Fruit fly (Drosophila melanogaster) whole organism, embryonic: Measurements from ENCODE around the gene bun.
A peak's percentile ranks its signal among the peaks of the same experiment; 100 is the strongest.

Experiments
- Abd-B ChIP-seq: fragments of 200-800 bp; sonication (Bioruptor generic); optimal IDR thresholded peaks from 2 replicates; lab custom pipeline; 2018; ENCODE audit warnings: missing biosample characterization, mild to moderate bottlenecking, missing genetic modification characterization, moderate library complexity
- Atf3 ChIP-seq: fragments of 200-800 bp; sonication (Bioruptor generic); optimal IDR thresholded peaks from 3 replicates; lab custom pipeline; 2016; ENCODE audit warnings: missing biosample characterization, missing genetic modification characterization
- Bgb ChIP-seq: fragments of 200-800 bp; sonication (Bioruptor generic); IDR thresholded peaks from 2 replicates; pipeline ENCODE4 v1.3.6; 2022; ENCODE audit warnings: missing biosample characterization, missing genetic modification characterization; ENCODE audit not compliant: partially characterized antibody
- CG10959 ChIP-seq: fragments of 200-800 bp; sonication (Bioruptor generic); IDR thresholded peaks from 2 replicates; pipeline ENCODE4 v1.3.6; 2022; ENCODE audit warnings: missing biosample characterization, missing genetic modification characterization
- CG11093 ChIP-seq: fragments of 200-800 bp; sonication (Bioruptor generic); IDR thresholded peaks from 3 replicates; pipeline ENCODE4 v1.3.6; 2022; ENCODE audit warnings: missing biosample characterization, missing genetic modification characterization
- CG1602 ChIP-seq: fragments of 200-800 bp; sonication (Bioruptor generic); optimal IDR thresholded peaks from 3 replicates; lab custom pipeline; 2016; ENCODE audit warnings: missing biosample characterization, missing genetic modification characterization
- CG1647 ChIP-seq: fragments of 200-800 bp; sonication (Bioruptor generic); optimal IDR thresholded peaks from 3 replicates; lab custom pipeline; 2016; ENCODE audit warnings: missing biosample characterization, missing genetic modification characterization
- CG16813 ChIP-seq: fragments of 200-800 bp; sonication (Bioruptor generic); IDR thresholded peaks from 3 replicates; pipeline ENCODE4 v1.3.6; 2022; ENCODE audit warnings: missing biosample characterization, missing genetic modification characterization; ENCODE audit not compliant: partially characterized antibody
- CG16863 ChIP-seq: fragments of 200-800 bp; sonication (Bioruptor generic); optimal IDR thresholded peaks from 3 replicates; lab custom pipeline; 2016; ENCODE audit warnings: missing biosample characterization, missing genetic modification characterization
- CG17829 ChIP-seq: fragments of 200-800 bp; optimal IDR thresholded peaks from 2 replicates; lab custom pipeline; 2019; ENCODE audit warnings: missing biosample characterization, mild to moderate bottlenecking, missing genetic modification characterization, moderate library complexity
- CG2116 ChIP-seq: fragments of 200-800 bp; sonication (Bioruptor generic); optimal IDR thresholded peaks from 3 replicates; lab custom pipeline; 2018; ENCODE audit warnings: missing biosample characterization, mild to moderate bottlenecking, missing genetic modification characterization
- CG2712 ChIP-seq: fragments of 200-800 bp; optimal IDR thresholded peaks from 3 replicates; lab custom pipeline; 2019; ENCODE audit warnings: missing biosample characterization, mild to moderate bottlenecking, missing genetic modification characterization, moderate library complexity
- CG2875 ChIP-seq: fragments of 200-800 bp; sonication (Bioruptor generic); optimal IDR thresholded peaks from 2 replicates; lab custom pipeline; 2017; ENCODE audit warnings: missing biosample characterization, mild to moderate bottlenecking, missing genetic modification characterization, missing genetic modification reagents
- CG31388 ChIP-seq: fragments of 200-800 bp; sonication (Bioruptor generic); optimal IDR thresholded peaks from 2 replicates; lab custom pipeline; 2016; ENCODE audit warnings: missing biosample characterization, missing genetic modification characterization
- CG32767 ChIP-seq: fragments of 200-800 bp; sonication (Bioruptor generic); IDR thresholded peaks from 2 replicates; pipeline ENCODE4 v1.3.6; 2022; ENCODE audit warnings: missing biosample characterization, missing genetic modification characterization
- CG3847 ChIP-seq: fragments of 200-800 bp; sonication (Bioruptor generic); IDR thresholded peaks from 2 replicates; pipeline ENCODE4 v1.3.6; 2022; ENCODE audit warnings: missing biosample characterization, missing genetic modification characterization
- CG4617 ChIP-seq: fragments of 200-800 bp; sonication (Bioruptor generic); optimal IDR thresholded peaks from 3 replicates; lab custom pipeline; 2016; ENCODE audit warnings: missing biosample characterization, missing genetic modification characterization, borderline replicate concordance
- CG8089 ChIP-seq: fragments of 200-800 bp; sonication (Bioruptor generic); optimal IDR thresholded peaks from 3 replicates; lab custom pipeline; 2016; ENCODE audit warnings: missing biosample characterization, missing genetic modification characterization
- CG8478 ChIP-seq: fragments of >200 bp; optimal IDR thresholded peaks from 2 replicates; lab custom pipeline; 2018
- CG8924 ChIP-seq: fragments of 200-800 bp; optimal IDR thresholded peaks from 3 replicates; lab custom pipeline; 2019; ENCODE audit warnings: missing biosample characterization, mild to moderate bottlenecking, missing genetic modification characterization, moderate library complexity
- CoRest ChIP-seq: fragments of 200-800 bp; sonication (Bioruptor generic); optimal IDR thresholded peaks from 3 replicates; lab custom pipeline; 2018; ENCODE audit warnings: missing biosample characterization, mild to moderate bottlenecking, missing genetic modification characterization, moderate library complexity
- Dbx ChIP-seq: fragments of 200-800 bp; sonication (Bioruptor generic); IDR thresholded peaks from 3 replicates; pipeline ENCODE4 v1.3.6; 2022; ENCODE audit warnings: missing biosample characterization, missing genetic modification characterization
- Hr51 ChIP-seq, 2 experiments: fragments of 200-800 bp; sonication (Bioruptor generic); optimal IDR thresholded peaks; 2 replicates in 1 of 2; 3 replicates in 1 of 2; lab custom pipeline; 2016 to 2018; ENCODE audit warnings: missing biosample characterization in 2 of 2, missing genetic modification characterization in 2 of 2, mild to moderate bottlenecking in 1 of 2, moderate library complexity in 1 of 2
- MBD-R2 ChIP-seq: fragments of 200-800 bp; sonication (Bioruptor generic); IDR thresholded peaks from 2 replicates; pipeline ENCODE4 v1.3.6; 2022; ENCODE audit warnings: missing biosample characterization, missing genetic modification characterization
- NC2α ChIP-seq: fragments of 200-800 bp; sonication (Bioruptor generic); optimal IDR thresholded peaks from 2 replicates; lab custom pipeline; 2016; ENCODE audit warnings: missing biosample characterization, missing genetic modification characterization
- NC2β ChIP-seq: fragments of 200-800 bp; sonication (Bioruptor generic); optimal IDR thresholded peaks from 2 replicates; lab custom pipeline; 2016; ENCODE audit warnings: missing biosample characterization, missing genetic modification characterization
- Spps ChIP-seq: fragments of 200-800 bp; sonication (Bioruptor generic); optimal IDR thresholded peaks from 2 replicates; lab custom pipeline; 2018; ENCODE audit warnings: missing biosample characterization, mild to moderate bottlenecking, missing genetic modification characterization
- YL-1 ChIP-seq: fragments of 200-800 bp; sonication (Bioruptor generic); optimal IDR thresholded peaks from 3 replicates; lab custom pipeline; 2017; ENCODE audit warnings: missing biosample characterization, mild to moderate bottlenecking, missing genetic modification characterization
- abd-A ChIP-seq: fragments of 200-800 bp; sonication (Bioruptor generic); optimal IDR thresholded peaks from 3 replicates; lab custom pipeline; 2019; ENCODE audit warnings: missing biosample characterization, mild to moderate bottlenecking, missing genetic modification characterization, moderate library complexity
- ac ChIP-seq: fragments of 200-800 bp; sonication (Bioruptor generic); optimal IDR thresholded peaks from 3 replicates; lab custom pipeline; 2017; ENCODE audit warnings: missing biosample characterization, mild to moderate bottlenecking, missing genetic modification characterization
- bbx ChIP-seq: fragments of 200-800 bp; sonication (Bioruptor generic); IDR thresholded peaks from 2 replicates; pipeline ENCODE4 v1.3.6; 2022; ENCODE audit warnings: missing biosample characterization, missing genetic modification characterization; ENCODE audit not compliant: partially characterized antibody
- bigmax ChIP-seq: fragments of 200-800 bp; sonication (Bioruptor generic); optimal IDR thresholded peaks from 2 replicates; lab custom pipeline; 2018; ENCODE audit warnings: missing biosample characterization, mild to moderate bottlenecking, missing genetic modification characterization
- bsh ChIP-seq, 2 experiments: fragments of 200-800 bp; sonication (Bioruptor generic); optimal IDR thresholded peaks; 2 replicates each; lab custom pipeline; 2017 to 2018; ENCODE audit warnings: mild to moderate bottlenecking in 2 of 2, missing biosample characterization in 2 of 2, missing genetic modification characterization in 2 of 2, moderate library complexity in 1 of 2
- cas ChIP-seq: fragments of 200-800 bp; sonication (Bioruptor generic); IDR thresholded peaks from 2 replicates; pipeline ENCODE4 v1.3.6; 2022; ENCODE audit warnings: missing biosample characterization, missing genetic modification characterization
- caup ChIP-seq: fragments of 200-800 bp; sonication (Bioruptor generic); optimal IDR thresholded peaks from 3 replicates; lab custom pipeline; 2017; ENCODE audit warnings: missing biosample characterization, mild to moderate bottlenecking, missing genetic modification characterization, moderate library complexity; ENCODE audit not compliant: severe bottlenecking
- corto ChIP-seq: fragments of 200-800 bp; sonication (Bioruptor generic); optimal IDR thresholded peaks from 2 replicates; lab custom pipeline; 2016; ENCODE audit warnings: missing biosample characterization, mild to moderate bottlenecking, missing genetic modification characterization, moderate library complexity
- crol ChIP-seq: fragments of 200-800 bp; sonication (Bioruptor generic); IDR thresholded peaks from 2 replicates; pipeline ENCODE4 v1.3.6; 2022; ENCODE audit warnings: missing biosample characterization, missing genetic modification characterization
- fd64A ChIP-seq: fragments of 200-800 bp; sonication (Bioruptor generic); optimal IDR thresholded peaks from 3 replicates; lab custom pipeline; 2018; ENCODE audit warnings: missing biosample characterization, mild to moderate bottlenecking, missing genetic modification characterization
- hb ChIP-seq: fragments of 200-800 bp; sonication (Bioruptor generic); IDR thresholded peaks from 3 replicates; pipeline ENCODE4 v1.3.6; 2022; ENCODE audit warnings: missing biosample characterization, missing genetic modification characterization; ENCODE audit not compliant: partially characterized antibody
- her ChIP-seq: fragments of 200-800 bp; sonication (Bioruptor generic); optimal IDR thresholded peaks from 2 replicates; lab custom pipeline; 2016; ENCODE audit warnings: missing biosample characterization, missing genetic modification characterization
- hkb ChIP-seq, 2 experiments: fragments of 200-800 bp in 1 of 2; fragments of >200 bp in 1 of 2; sonication (Bioruptor generic) in 1 of 2; IDR thresholded peaks in 1 of 2; optimal IDR thresholded peaks in 1 of 2; 2 replicates each; pipeline versions ENCODE4 v1.3.6 to Lab custom; 2017 to 2022; ENCODE audit warnings: missing biosample characterization in 1 of 2, missing genetic modification characterization in 1 of 2
- lab ChIP-seq: fragments of 200-800 bp; sonication (Bioruptor generic); optimal IDR thresholded peaks from 3 replicates; lab custom pipeline; 2017; ENCODE audit warnings: missing biosample characterization, missing genetic modification characterization, mild to moderate bottlenecking, moderate library complexity, missing genetic modification reagents
- mam ChIP-seq: fragments of 200-800 bp; sonication (Bioruptor generic); optimal IDR thresholded peaks from 3 replicates; lab custom pipeline; 2016; ENCODE audit warnings: missing biosample characterization, missing genetic modification characterization
- pfk ChIP-seq: fragments of 200-800 bp; sonication (Bioruptor generic); optimal IDR thresholded peaks from 2 replicates; lab custom pipeline; 2018; ENCODE audit warnings: missing biosample characterization, mild to moderate bottlenecking, missing genetic modification characterization, moderate library complexity
- pho ChIP-seq: fragments of 200-800 bp; sonication (Bioruptor generic); optimal IDR thresholded peaks from 2 replicates; lab custom pipeline; 2016; ENCODE audit warnings: missing biosample characterization, missing genetic modification characterization
- row ChIP-seq: fragments of 200-800 bp; sonication (Bioruptor generic); IDR thresholded peaks from 3 replicates; pipeline ENCODE4 v1.3.6; 2022; ENCODE audit warnings: missing biosample characterization, missing genetic modification characterization
- twi ChIP-seq: fragments of 200-800 bp; optimal IDR thresholded peaks from 2 replicates; lab custom pipeline; 2019; ENCODE audit warnings: missing biosample characterization, mild to moderate bottlenecking, missing genetic modification characterization, moderate library complexity
- zfh2 ChIP-seq: fragments of 200-800 bp; sonication (Bioruptor generic); optimal IDR thresholded peaks from 2 replicates; lab custom pipeline; 2016; ENCODE audit warnings: missing biosample characterization, missing genetic modification characterization

The bun gene

DNA sequence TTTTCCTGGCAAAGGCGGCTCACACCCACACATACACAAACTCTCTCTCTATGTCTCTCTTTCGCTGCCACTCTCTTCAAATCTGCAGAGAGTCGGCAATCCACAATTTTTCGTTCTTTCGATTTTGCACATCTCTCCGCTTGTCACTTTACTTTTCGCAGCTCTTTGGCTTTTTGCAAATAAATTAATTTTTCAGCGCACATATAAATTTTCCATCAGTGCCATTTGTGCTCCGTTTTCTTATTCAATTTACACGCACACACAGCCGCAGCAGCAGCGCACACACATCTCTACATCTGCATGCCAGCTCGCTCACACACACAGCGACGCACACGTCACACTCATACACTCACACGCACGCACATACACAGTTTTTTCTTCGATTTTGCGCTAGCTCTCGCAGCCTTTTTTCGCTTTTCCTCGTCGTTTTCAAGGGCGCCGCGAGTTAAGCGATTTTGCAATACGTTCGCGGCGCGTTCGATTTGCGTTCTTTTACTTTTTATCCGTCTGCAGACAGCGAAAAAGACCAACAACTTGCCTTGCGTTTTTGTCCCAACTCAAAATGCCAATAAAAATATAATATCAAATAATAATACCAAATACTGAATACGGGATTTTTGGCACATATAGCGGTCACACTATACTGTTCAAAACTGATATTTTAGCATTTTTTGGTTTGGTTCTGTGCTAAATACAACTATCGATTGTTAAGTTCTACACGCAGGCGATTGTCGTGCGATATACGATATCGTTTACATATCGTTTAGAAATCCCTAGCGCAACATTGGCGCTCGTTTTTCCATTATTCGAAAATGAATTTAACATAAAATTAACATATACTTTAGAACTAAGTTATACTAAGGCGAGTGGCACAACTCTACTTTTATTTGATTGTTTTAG lies at the start of gene bun (continued):
- TF ChIP-seq hb (GFP tag; lab: Robert Waterston, UW) (peak; percentile 99), Bgb (GFP tag; lab: Robert Waterston, UW) (peak; percentile 100), CG2116 (GFP tag; lab: Kevin White, UChicago) (peak; percentile 80), row (GFP tag; lab: Robert Waterston, UW) (peak; percentile 28; the same call in 1 of the 3 replicates), Spps (no peak), CG2712 (peak; percentile 23), CG11093 (no peak), hkb (optimal IDR thresholded peaks at IDR 0.05; lab: Kevin White, UChicago) (no peak), hkb (GFP tag; IDR thresholded peaks at IDR 0.05; lab: Robert Waterston, UW) (no peak), corto (peak; percentile 69), NC2α (GFP tag; lab: Kevin White, UChicago) (no peak), crol (GFP tag; lab: Robert Waterston, UW) (no peak), CG10959 (GFP tag; lab: Robert Waterston, UW) (no peak), CG16863 (no peak), CoRest (peak; percentile 25), NC2β (peak; percentile 47), YL-1 (GFP tag; lab: Kevin White, UChicago) (peak; percentile 3), CG16813 (GFP tag; lab: Robert Waterston, UW) (peak; percentile 100), caup (GFP tag; lab: Kevin White, UChicago) (no peak), CG8924 (peak; percentile 10), bbx (GFP tag; lab: Robert Waterston, UW) (peak; percentile 99), Dbx (GFP tag; lab: Robert Waterston, UW) (peak; percentile 52; the same call in 2 of the 3 replicates), mam (peak; percentile 14), ac (GFP tag; lab: Kevin White, UChicago) (no peak), Abd-B (GFP tag; lab: Kevin White, UChicago) (peak; percentile 71), CG32767 (GFP tag; lab: Robert Waterston, UW) (no peak; the same call in 1 of the 2 replicates), CG1602 (no peak), CG17829 (tag; lab: Kevin White, UChicago) (peak; percentile 21), CG1647 (GFP tag; lab: Kevin White, UChicago) (peak; percentile 40), twi (tag; lab: Kevin White, UChicago) (no peak), Atf3 (GFP tag; lab: Kevin White, UChicago) (no peak), pho (GFP tag; lab: Kevin White, UChicago) (peak; percentile 8), her (GFP tag; lab: Kevin White, UChicago) (no peak), fd64A (GFP tag; lab: Kevin White, UChicago) (no peak), bigmax (GFP tag; lab: Kevin White, UChicago) (no peak), zfh2 (GFP tag; lab: Kevin White, UChicago) (peak; percentile 12), Hr51 (GFP tag; optimal IDR thresholded peaks at IDR 0.05; lab: Kevin White, UChicago) (no peak), CG3847 (GFP tag; lab: Robert Waterston, UW) (peak; percentile 63), bsh (GFP tag; optimal IDR thresholded peaks at IDR 0.05; lab: Kevin White, UChicago) (no peak), CG4617 (GFP tag; lab: Kevin White, UChicago) (peak; percentile 92), CG31388 (GFP tag; lab: Kevin White, UChicago) (no peak), CG8478 (lab: Kevin White, UChicago) (peak; percentile 95), cas (GFP tag; lab: Robert Waterston, UW) (no peak), abd-A (tag; lab: Kevin White, UChicago) (peak; percentile 73), MBD-R2 (peak; percentile 41; the same call in 1 of the 2 replicates), pfk (no peak), lab (peak; percentile 5), CG2875 (no peak), CG8089 (no peak)
